Worm (Caenorhabditis elegans) whole organism, late embryonic: ENCODE data around the gene fbxa-214.

Experiments used
- C08G9.2 ChIP-seq: sonication (generic microtip); optimal IDR thresholded peaks from 2 replicates; lab custom pipeline; 2016; ENCODE audit warnings: mild to moderate bottlenecking, missing genetic modification characterization, moderate library complexity, missing compliant biosample characterization
- C38D4.7 ChIP-seq: fragments of 200-800 bp; sonication (Bioruptor generic); optimal IDR thresholded peaks from 2 replicates; lab custom pipeline; 2018; ENCODE audit warnings: mild to moderate bottlenecking, missing genetic modification characterization, moderate library complexity, missing compliant biosample characterization
- F13H6.1 ChIP-seq: sonication (generic microtip); optimal IDR thresholded peaks from 2 replicates; lab custom pipeline; 2016; ENCODE audit warnings: missing genetic modification characterization, missing compliant biosample characterization
- K09A11.1 ChIP-seq: sonication (generic microtip); optimal IDR thresholded peaks from 2 replicates; lab custom pipeline; 2017; ENCODE audit warnings: antibody characterized with exemption, mild to moderate bottlenecking, missing genetic modification characterization, missing compliant biosample characterization; ENCODE audit not compliant: insufficient read depth
- Y22D7AL.16 ChIP-seq: sonication (generic microtip); optimal IDR thresholded peaks from 2 replicates; lab custom pipeline; 2016; ENCODE audit warnings: missing genetic modification characterization, missing compliant biosample characterization
- ahr-1 ChIP-seq: sonication (generic microtip); optimal IDR thresholded peaks from 2 replicates; lab custom pipeline; 2016; ENCODE audit warnings: missing genetic modification characterization, missing compliant biosample characterization
- ceh-14 ChIP-seq: sonication (generic microtip); optimal IDR thresholded peaks from 2 replicates; lab custom pipeline; 2016; ENCODE audit warnings: missing genotype, missing genetic modification characterization, missing compliant biosample characterization
- ceh-19 ChIP-seq: fragments of 200-800 bp; sonication (Bioruptor generic); optimal IDR thresholded peaks from 2 replicates; lab custom pipeline; 2018; ENCODE audit warnings: mild to moderate bottlenecking, missing genetic modification characterization, missing compliant biosample characterization
- ceh-30 ChIP-seq: fragments of 150-350 bp; optimal IDR thresholded peaks from 2 replicates; lab custom pipeline; 2014; ENCODE audit warnings: missing biosample characterization, missing genetic modification characterization
- ceh-31 ChIP-seq: sonication (generic microtip); optimal IDR thresholded peaks from 2 replicates; lab custom pipeline; 2016; ENCODE audit warnings: missing genetic modification characterization, missing compliant biosample characterization
- ceh-34 ChIP-seq: sonication (generic microtip); optimal IDR thresholded peaks from 2 replicates; lab custom pipeline; 2016; ENCODE audit warnings: mild to moderate bottlenecking, missing genetic modification characterization, missing compliant biosample characterization
- ceh-45 ChIP-seq: fragments of 200-800 bp; sonication (Bioruptor generic); IDR thresholded peaks from 2 replicates; pipeline ENCODE4 v1.3.6; 2022; ENCODE audit warnings: missing genetic modification reagents, missing genetic modification characterization, missing compliant biosample characterization
- ceh-48 ChIP-seq: sonication (generic microtip); optimal IDR thresholded peaks from 2 replicates; lab custom pipeline; 2016; ENCODE audit warnings: missing genetic modification characterization, inconsistent platforms, missing compliant biosample characterization
- ceh-6 ChIP-seq: fragments of 200-800 bp; sonication (Bioruptor generic); optimal IDR thresholded peaks from 2 replicates; lab custom pipeline; 2018; ENCODE audit warnings: mild to moderate bottlenecking, missing genetic modification characterization, missing compliant biosample characterization
- ceh-9 ChIP-seq: sonication (generic microtip); optimal IDR thresholded peaks from 2 replicates; lab custom pipeline; 2016; ENCODE audit warnings: mild to moderate bottlenecking, missing genetic modification characterization, inconsistent platforms, missing compliant biosample characterization
- dmd-4 ChIP-seq: sonication (generic microtip); optimal IDR thresholded peaks from 2 replicates; lab custom pipeline; 2016; ENCODE audit warnings: borderline replicate concordance, missing genetic modification characterization, missing compliant biosample characterization
- elt-4 ChIP-seq: sonication (generic microtip); optimal IDR thresholded peaks from 2 replicates; lab custom pipeline; 2016; ENCODE audit warnings: missing genetic modification characterization, missing compliant biosample characterization
- ets-4 ChIP-seq: sonication (generic microtip); optimal IDR thresholded peaks from 2 replicates; lab custom pipeline; 2016; ENCODE audit warnings: missing genetic modification characterization, missing compliant biosample characterization
- eyg-1 ChIP-seq: sonication (generic microtip); optimal IDR thresholded peaks from 2 replicates; lab custom pipeline; 2016; ENCODE audit warnings: missing genotype, missing genetic modification characterization, missing compliant biosample characterization
- fax-1 ChIP-seq: sonication (generic microtip); optimal IDR thresholded peaks from 2 replicates; lab custom pipeline; 2016; ENCODE audit warnings: missing genotype, missing genetic modification characterization, missing compliant biosample characterization
- fkh-10 ChIP-seq: fragments of 150-350 bp; optimal IDR thresholded peaks from 2 replicates; lab custom pipeline; 2014; ENCODE audit warnings: missing biosample characterization, missing genetic modification reagents, missing genetic modification characterization
- gmeb-2 ChIP-seq: sonication (generic microtip); optimal IDR thresholded peaks from 2 replicates; lab custom pipeline; 2016; ENCODE audit warnings: missing genetic modification characterization, inconsistent platforms, missing compliant biosample characterization
- hlh-13 ChIP-seq: fragments of 200-800 bp; sonication (Bioruptor generic); optimal IDR thresholded peaks from 2 replicates; lab custom pipeline; 2018; ENCODE audit warnings: mild to moderate bottlenecking, missing genetic modification characterization, missing compliant biosample characterization
- hlh-15 ChIP-seq: sonication (generic microtip); optimal IDR thresholded peaks from 2 replicates; lab custom pipeline; 2016; ENCODE audit warnings: missing genetic modification characterization, missing compliant biosample characterization
- hlh-30 ChIP-seq: sonication (generic microtip); optimal IDR thresholded peaks from 2 replicates; lab custom pipeline; 2017; ENCODE audit warnings: antibody characterized with exemption, missing genetic modification characterization, missing compliant biosample characterization; ENCODE audit not compliant: insufficient read depth
- hlh-8 ChIP-seq: sonication (generic microtip); optimal IDR thresholded peaks from 2 replicates; lab custom pipeline; 2016; ENCODE audit warnings: missing genotype, missing genetic modification characterization, missing compliant biosample characterization
- madf-2 ChIP-seq: sonication (generic microtip); optimal IDR thresholded peaks from 2 replicates; lab custom pipeline; 2017; ENCODE audit warnings: missing genetic modification characterization, missing compliant biosample characterization
- mec-3 ChIP-seq: sonication (generic microtip); optimal IDR thresholded peaks from 2 replicates; lab custom pipeline; 2016; ENCODE audit warnings: borderline replicate concordance, missing genetic modification characterization, missing compliant biosample characterization
- nfya-1 ChIP-seq: sonication (generic microtip); optimal IDR thresholded peaks from 2 replicates; lab custom pipeline; 2017; ENCODE audit warnings: missing genetic modification characterization, mild to moderate bottlenecking, missing compliant biosample characterization, antibody characterized with exemption, moderate library complexity
- nhr-11 ChIP-seq: fragments of 150-350 bp; optimal IDR thresholded peaks from 2 replicates; lab custom pipeline; 2014; ENCODE audit warnings: missing biosample characterization, missing genetic modification characterization
- odd-2 ChIP-seq: sonication (generic microtip); optimal IDR thresholded peaks from 2 replicates; lab custom pipeline; 2017; ENCODE audit warnings: antibody characterized with exemption, mild to moderate bottlenecking, missing genetic modification characterization, missing compliant biosample characterization
- pag-3 ChIP-seq: sonication (generic microtip); optimal IDR thresholded peaks from 2 replicates; lab custom pipeline; 2016; ENCODE audit warnings: missing compliant biosample characterization, missing genetic modification characterization, borderline replicate concordance
- pat-9 ChIP-seq: fragments of 200-800 bp; sonication (Bioruptor generic); optimal IDR thresholded peaks from 2 replicates; lab custom pipeline; 2018; ENCODE audit warnings: mild to moderate bottlenecking, missing genetic modification characterization, moderate library complexity, missing compliant biosample characterization
- pax-1 ChIP-seq: fragments of 150-350 bp; optimal IDR thresholded peaks from 2 replicates; lab custom pipeline; 2014; ENCODE audit warnings: missing biosample characterization, missing genetic modification characterization
- pha-2 ChIP-seq: sonication (generic microtip); optimal IDR thresholded peaks from 2 replicates; lab custom pipeline; 2017; ENCODE audit warnings: mild to moderate bottlenecking, missing genetic modification characterization, missing compliant biosample characterization
- pqm-1 ChIP-seq: sonication (generic microtip); optimal IDR thresholded peaks from 2 replicates; lab custom pipeline; 2016; ENCODE audit warnings: missing genetic modification characterization, missing compliant biosample characterization
- ref-2 ChIP-seq: sonication (generic microtip); optimal IDR thresholded peaks from 2 replicates; lab custom pipeline; 2016; ENCODE audit warnings: missing genetic modification characterization, missing compliant biosample characterization
- rnt-1 ChIP-seq: sonication (generic microtip); optimal IDR thresholded peaks from 2 replicates; lab custom pipeline; 2016; ENCODE audit warnings: missing genetic modification characterization, missing compliant biosample characterization
- sdc-2 ChIP-seq: sonication (generic microtip); optimal IDR thresholded peaks from 2 replicates; lab custom pipeline; 2016; ENCODE audit warnings: missing genotype, missing genetic modification characterization, missing compliant biosample characterization
- sox-2 ChIP-seq: fragments of 200-800 bp; sonication (Bioruptor generic); IDR thresholded peaks from 2 replicates; pipeline ENCODE4 v1.3.6; 2022; ENCODE audit warnings: missing genetic modification reagents, missing genetic modification characterization, missing compliant biosample characterization
- tbx-2 ChIP-seq: sonication (generic microtip); optimal IDR thresholded peaks from 2 replicates; lab custom pipeline; 2016; ENCODE audit warnings: missing genetic modification characterization, missing compliant biosample characterization
- ttx-3 ChIP-seq: sonication (generic microtip); optimal IDR thresholded peaks from 2 replicates; lab custom pipeline; 2016; ENCODE audit warnings: missing genetic modification reagents, missing genetic modification characterization, missing compliant biosample characterization
- unc-55 ChIP-seq: sonication (generic microtip); optimal IDR thresholded peaks from 2 replicates; lab custom pipeline; 2017; ENCODE audit warnings: missing biosample characterization, missing genetic modification reagents, missing genetic modification characterization
- zip-5 ChIP-seq: sonication (generic microtip); optimal IDR thresholded peaks from 2 replicates; lab custom pipeline; 2016; ENCODE audit warnings: missing genetic modification characterization, missing compliant biosample characterization

fbxa-214 gene

DNA sequence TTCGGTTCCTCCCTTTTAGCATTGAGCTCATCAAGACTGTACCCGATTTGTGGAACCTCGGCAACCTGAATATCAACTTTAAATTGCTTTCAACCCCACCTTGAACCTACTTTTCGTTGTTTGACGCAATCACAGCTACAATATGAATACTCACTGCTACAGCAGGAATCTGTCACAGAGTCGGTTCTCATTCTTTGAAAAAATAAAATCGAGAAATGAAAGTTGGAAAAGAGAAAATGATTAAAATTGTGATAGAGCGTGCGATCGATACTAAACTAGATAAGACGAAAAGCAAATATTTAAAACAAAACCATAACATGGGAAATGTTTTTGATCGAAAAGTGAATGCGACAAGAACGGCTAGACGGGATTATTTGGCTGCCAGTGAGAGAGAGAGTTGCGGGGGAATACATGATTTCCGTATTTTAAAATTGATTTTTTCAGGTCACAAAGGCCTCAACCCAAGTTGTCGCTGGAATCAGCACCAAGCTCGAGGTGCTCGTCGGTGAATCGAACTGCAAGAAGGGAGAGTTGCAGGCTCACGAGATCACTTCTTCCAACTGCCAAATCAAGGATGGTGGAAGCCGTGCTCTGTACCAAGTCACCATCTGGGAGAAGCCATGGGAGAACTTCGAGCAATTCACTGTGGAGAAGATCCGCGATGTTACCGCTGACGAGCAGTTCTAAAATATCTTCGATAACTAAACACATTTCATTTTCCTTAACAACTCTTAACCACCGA, 24.8 kb downstream of the fbxa-214 start, which contains the start of gene R01B10.3:
TSS of gene R01B10.3 (minus strand) at position 277 of the 742 bp plus-strand sequence.
- TF ChIP-seq ahr-1 (tag; lab: Kevin White, UChicago) (no peak), madf-2 (tag; lab: Kevin White, UChicago) (no peak), zip-5 (tag; lab: Kevin White, UChicago) (no peak), hlh-13 (no peak), tbx-2 (tag; lab: Kevin White, UChicago) (no peak), hlh-15 (tag; lab: Kevin White, UChicago) (no peak), ceh-48 (no peak), C08G9.2 (no peak), ceh-45 (GFP tag; lab: Robert Waterston, UW) (no peak), dmd-4 (no peak), hlh-8 (tag; lab: Kevin White, UChicago) (no peak), mec-3 (tag; lab: Kevin White, UChicago) (no peak), eyg-1 (tag; lab: Kevin White, UChicago) (no peak), gmeb-2 (tag; lab: Kevin White, UChicago) (no peak), ceh-14 (no peak), pha-2 (tag; lab: Kevin White, UChicago) (no peak), ref-2 (tag; lab: Kevin White, UChicago) (no peak), pat-9 (tag; lab: Kevin White, UChicago) (no peak)

DNA sequence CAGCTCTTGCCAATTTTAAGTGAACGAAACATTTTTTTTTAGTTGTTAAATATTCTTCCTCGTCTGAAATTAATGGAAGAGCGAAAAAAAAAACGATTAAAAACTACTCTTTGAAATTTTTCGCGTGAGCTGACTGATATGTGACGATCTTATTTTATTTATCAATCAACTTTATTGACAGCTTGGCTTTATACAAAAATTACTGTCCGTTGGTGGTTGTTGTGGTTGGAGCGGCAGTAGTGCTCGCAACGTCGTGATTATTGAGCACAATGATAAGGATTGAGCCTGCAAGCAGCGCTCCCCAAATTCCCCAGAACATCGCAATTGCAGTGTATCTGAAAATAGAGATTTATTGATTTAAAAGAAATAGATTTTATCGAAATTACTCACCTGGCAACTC, 25.4 kb downstream of the fbxa-214 start:
- TF ChIP-seq F13H6.1 (tag; lab: Kevin White, UChicago) (no peak), ceh-9 (no peak), ets-4 (tag; lab: Kevin White, UChicago) (no peak), hlh-30 (tag; lab: Kevin White, UChicago) (no peak), pqm-1 (tag; lab: Kevin White, UChicago) (no peak), pag-3 (no peak), fax-1 (tag; lab: Kevin White, UChicago) (no peak), gmeb-2 (tag; lab: Kevin White, UChicago) (no peak), nhr-11 (tag; lab: Kevin White, UChicago) (no peak), ceh-30 (tag; lab: Kevin White, UChicago) (no peak), ceh-45 (GFP tag; lab: Robert Waterston, UW) (no peak), ceh-19 (GFP tag; lab: Kevin White, UChicago) (no peak), ceh-34 (no peak), ref-2 (tag; lab: Kevin White, UChicago) (no peak), nfya-1 (tag; lab: Kevin White, UChicago) (no peak), sox-2 (GFP tag; lab: Robert Waterston, UW) (no peak), fkh-10 (GFP tag; lab: Kevin White, UChicago) (no peak), odd-2 (no peak), sdc-2 (tag; lab: Kevin White, UChicago) (no peak), hlh-13 (no peak)

DNA sequence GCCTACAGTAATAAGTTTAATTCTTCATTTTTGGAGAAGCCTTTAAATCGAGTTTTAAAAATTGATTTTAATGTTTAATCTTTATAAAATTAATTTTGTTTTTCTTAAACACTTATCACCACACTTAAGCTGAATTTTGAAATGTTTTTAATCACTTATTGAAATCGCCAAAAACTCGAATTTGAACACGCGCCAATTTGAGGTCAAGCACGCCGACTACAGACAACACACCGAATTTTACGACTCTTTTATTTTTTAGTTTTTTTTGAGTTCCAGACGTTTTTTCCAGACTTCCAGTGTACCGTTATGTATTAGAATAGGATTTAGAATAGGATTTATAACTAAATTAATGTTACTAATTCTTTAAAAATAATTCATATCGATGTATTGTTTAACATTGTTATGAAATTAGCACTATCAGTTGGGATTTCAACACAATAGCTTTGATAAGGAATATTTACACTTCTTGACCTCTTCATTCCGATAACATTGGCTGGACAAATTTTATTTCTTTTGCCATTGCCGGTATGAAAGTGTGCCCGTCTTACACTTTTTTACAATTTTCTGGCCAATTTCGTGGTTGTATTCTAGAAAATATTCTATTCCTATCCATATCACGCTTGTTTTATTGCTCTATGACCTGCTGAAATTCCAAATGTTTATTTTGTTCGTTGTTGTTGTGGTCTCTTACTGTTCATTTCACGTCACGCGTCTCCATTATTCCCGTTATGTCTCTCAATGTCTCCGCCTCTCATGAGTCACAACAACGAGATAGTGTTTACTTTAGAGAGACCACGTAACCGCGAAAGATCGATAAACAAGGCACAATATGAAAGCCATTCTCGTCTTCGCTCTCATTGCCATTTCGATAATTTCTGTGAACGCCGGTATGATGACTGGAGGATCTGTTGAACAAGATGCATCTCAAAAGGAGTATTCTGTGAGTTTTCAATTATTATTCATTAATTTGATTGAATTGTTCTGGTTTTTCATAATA, 26.3 kb downstream of the fbxa-214 start, which contains the start of gene cpi-2:
TSS of gene cpi-2 (plus strand) at position 788 of the 997 bp plus-strand sequence.
- no peak for TF ChIP-seq ceh-14
- TF ChIP-seq pqm-1 (tag; lab: Kevin White, UChicago), result no peak
- no peak for TF ChIP-seq C08G9.2
- TF ChIP-seq Y22D7AL.16 (tag; lab: Kevin White, UChicago), result no peak
- TF ChIP-seq pha-2 (tag; lab: Kevin White, UChicago), result no peak
- TF ChIP-seq pax-1 (tag; lab: Kevin White, UChicago), result peak; percentile 45
- TF ChIP-seq ceh-45 (GFP tag; lab: Robert Waterston, UW), result no peak
- no peak for TF ChIP-seq ceh-34
- no peak for TF ChIP-seq C38D4.7 (GFP tag; lab: Kevin White, UChicago)
- TF ChIP-seq hlh-30 (tag; lab: Kevin White, UChicago), result peak; percentile 35
- TF ChIP-seq K09A11.1, result no peak
- no peak for TF ChIP-seq elt-4
- TF ChIP-seq fkh-10 (GFP tag; lab: Kevin White, UChicago), result no peak
- no peak for TF ChIP-seq ttx-3 (tag; lab: Kevin White, UChicago)
- TF ChIP-seq rnt-1 (tag; lab: Kevin White, UChicago), result peak; percentile 29
- no peak for TF ChIP-seq ceh-6 (GFP tag; lab: Kevin White, UChicago)
- peak; percentile 13 for TF ChIP-seq nfya-1 (tag; lab: Kevin White, UChicago)
- peak; percentile 88 for TF ChIP-seq ceh-48
- TF ChIP-seq ceh-9, result no peak
- peak; percentile 10 for TF ChIP-seq unc-55 (GFP tag; lab: Kevin White, UChicago)
- peak; percentile 16 for TF ChIP-seq ceh-31
- TF ChIP-seq ahr-1 (tag; lab: Kevin White, UChicago), result no peak
- no peak for TF ChIP-seq ref-2 (tag; lab: Kevin White, UChicago)
